Worm (Caenorhabditis elegans) whole organism, L3 larva: Measurements from ENCODE around the gene mnp-1.

ENCODE experiments used
- aly-2 ChIP-seq: fragments of 150-350 bp; optimal IDR thresholded peaks from 2 replicates; lab custom pipeline; 2014; ENCODE audit warnings: missing biosample characterization, missing genetic modification characterization
- lsy-12 ChIP-seq: sonication (generic microtip); optimal IDR thresholded peaks from 2 replicates; lab custom pipeline; 2016; ENCODE audit warnings: mild to moderate bottlenecking, missing genetic modification characterization, missing compliant biosample characterization
- mdl-1 ChIP-seq: fragments of 150-350 bp; optimal IDR thresholded peaks from 2 replicates; lab custom pipeline; 2014; ENCODE audit warnings: missing biosample characterization, missing genetic modification characterization
- nhr-67 ChIP-seq: fragments of 150-350 bp; optimal IDR thresholded peaks from 2 replicates; lab custom pipeline; 2014; ENCODE audit warnings: missing biosample characterization, missing genetic modification characterization
- pha-4 ChIP-seq: fragments of 150-350 bp; optimal IDR thresholded peaks from 2 replicates; lab custom pipeline; 2014; ENCODE audit warnings: missing biosample characterization, missing genetic modification reagents, missing genetic modification characterization
- tbx-2 ChIP-seq: sonication (generic microtip); optimal IDR thresholded peaks from 2 replicates; lab custom pipeline; 2016; ENCODE audit warnings: mild to moderate bottlenecking, missing genetic modification characterization, missing compliant biosample characterization

- TF ChIP-seq tbx-2 (tag; lab: Kevin White, UChicago) (no peak), lsy-12 (tag; lab: Kevin White, UChicago) (no peak), aly-2 (tag; lab: Kevin White, UChicago) (no peak), nhr-67 (tag; lab: Kevin White, UChicago) (no peak), pha-4 (tag; lab: Kevin White, UChicago) (no peak), mdl-1 (no peak)
These were observed 6.6 kb upstream of the mnp-1 start, which contains the start of gene B0285.6 for ce11 chrIII:4349799-4350198.
